Worm (Caenorhabditis elegans) whole organism, L4 larva: ENCODE data around the gene nsy-1.
A peak's percentile ranks its signal among the peaks of the same experiment; 100 is the strongest.

Source experiments
- F26F4.8 ChIP-seq: fragments of 200-800 bp; sonication (Bioruptor generic); conservative IDR thresholded peaks from 2 replicates; pipeline ENCODE4 v1.3.6; 2022; ENCODE audit warnings: missing genetic modification characterization, missing compliant biosample characterization
- F37D6.2 ChIP-seq: sonication (generic microtip); optimal IDR thresholded peaks from 2 replicates; lab custom pipeline; 2016; ENCODE audit warnings: mild to moderate bottlenecking, missing genetic modification characterization, missing compliant biosample characterization
- F44E2.7 ChIP-seq: fragments of 200-800 bp; sonication (Bioruptor generic); IDR thresholded peaks from 2 replicates; pipeline ENCODE4 v2.1.2; 2022; ENCODE audit warnings: missing genetic modification characterization, missing compliant biosample characterization
- F49E8.2 ChIP-seq: sonication (generic microtip); optimal IDR thresholded peaks from 2 replicates; lab custom pipeline; 2016; ENCODE audit warnings: missing compliant biosample characterization, mild to moderate bottlenecking, missing genetic modification characterization, borderline replicate concordance
- R02D3.7 ChIP-seq: fragments of 150-350 bp; sonication (generic microtip); optimal IDR thresholded peaks from 3 replicates; lab custom pipeline; 2014; ENCODE audit warnings: missing biosample characterization, missing genetic modification characterization
- Y105C5A.15 ChIP-seq: fragments of 200-800 bp; sonication (Bioruptor generic); IDR thresholded peaks from 2 replicates; pipeline ENCODE4 v1.3.6; 2022; ENCODE audit warnings: missing genetic modification characterization, missing compliant biosample characterization
- Y5F2A.4 ChIP-seq: fragments of 200-800 bp; sonication (Bioruptor generic); optimal IDR thresholded peaks from 2 replicates; lab custom pipeline; 2018; ENCODE audit warnings: mild to moderate bottlenecking, missing genetic modification characterization, missing compliant biosample characterization
- ZK546.5 ChIP-seq, 2 experiments: sonication (generic microtip); optimal IDR thresholded peaks; 2 replicates each; lab custom pipeline; 2017; ENCODE audit warnings: missing biosample characterization in 2 of 2, missing genetic modification characterization in 2 of 2
- aly-2 ChIP-seq: sonication (generic microtip); optimal IDR thresholded peaks from 2 replicates; lab custom pipeline; 2018; ENCODE audit warnings: missing biosample characterization, missing genetic modification characterization
- ama-1 ChIP-seq: fragments of 150-350 bp; optimal IDR thresholded peaks from 2 replicates; lab custom pipeline; 2014; ENCODE audit warnings: inconsistent platforms, mixed read lengths
- arid-1 ChIP-seq: fragments of 200-800 bp; sonication (Bioruptor generic); conservative IDR thresholded peaks from 2 replicates; pipeline ENCODE4 v1.3.6; 2022; ENCODE audit warnings: missing genetic modification reagents, missing genetic modification characterization, missing compliant biosample characterization
- attf-4 ChIP-seq: sonication (generic microtip); optimal IDR thresholded peaks from 3 replicates; lab custom pipeline; 2017; ENCODE audit warnings: missing biosample characterization, missing genetic modification characterization
- ceh-28 ChIP-seq: fragments of 150-350 bp; optimal IDR thresholded peaks from 2 replicates; lab custom pipeline; 2014; ENCODE audit warnings: missing biosample characterization, missing genetic modification reagents, missing genetic modification characterization
- ceh-44 ChIP-seq: fragments of 200-800 bp; sonication (Bioruptor generic); IDR thresholded peaks from 2 replicates; pipeline ENCODE4 v1.3.6; 2022; ENCODE audit warnings: missing genetic modification reagents, missing genetic modification characterization, missing compliant biosample characterization
- cey-2 ChIP-seq: sonication (generic microtip); optimal IDR thresholded peaks from 3 replicates; lab custom pipeline; 2017; ENCODE audit warnings: missing genetic modification characterization, mild to moderate bottlenecking, missing compliant biosample characterization, antibody characterized with exemption, borderline replicate concordance; ENCODE audit not compliant: insufficient read depth
- daf-19 ChIP-seq: fragments of 200-800 bp; sonication (Bioruptor generic); conservative IDR thresholded peaks from 2 replicates; pipeline ENCODE4 v1.3.6; 2022; ENCODE audit warnings: missing genetic modification characterization, missing compliant biosample characterization
- dmd-8 ChIP-seq: fragments of 200-800 bp; sonication (Bioruptor generic); IDR thresholded peaks from 2 replicates; pipeline ENCODE4 v1.3.6; 2022; ENCODE audit warnings: missing genetic modification characterization, missing compliant biosample characterization
- dpl-1 ChIP-seq: fragments of 150-350 bp; optimal IDR thresholded peaks from 2 replicates; lab custom pipeline; 2014; ENCODE audit warnings: missing biosample characterization, missing genetic modification reagents, missing genetic modification characterization
- duxl-1 ChIP-seq: sonication (generic microtip); optimal IDR thresholded peaks from 2 replicates; lab custom pipeline; 2016; ENCODE audit warnings: mild to moderate bottlenecking, missing genetic modification characterization, moderate library complexity, missing compliant biosample characterization; ENCODE audit not compliant: poor library complexity
- gei-8 ChIP-seq: fragments of 200-800 bp; sonication (Bioruptor generic); optimal IDR thresholded peaks from 2 replicates; lab custom pipeline; 2018; ENCODE audit warnings: mild to moderate bottlenecking, missing genetic modification characterization, missing compliant biosample characterization
- hif-1 ChIP-seq, 2 experiments: sonication (generic microtip); optimal IDR thresholded peaks; 2 replicates each; lab custom pipeline; 2016 to 2017; ENCODE audit warnings: missing compliant biosample characterization in 2 of 2, missing genetic modification characterization in 2 of 2, missing genetic modification reagents in 2 of 2, missing genotype in 2 of 2, mild to moderate bottlenecking in 1 of 2
- hlh-11 ChIP-seq: fragments of 200-800 bp; sonication (Bioruptor generic); optimal IDR thresholded peaks from 2 replicates; lab custom pipeline; 2018; ENCODE audit warnings: mild to moderate bottlenecking, missing genetic modification characterization, missing compliant biosample characterization
- hlh-30 ChIP-seq: sonication (generic microtip); optimal IDR thresholded peaks from 2 replicates; lab custom pipeline; 2017; ENCODE audit warnings: antibody characterized with exemption, mild to moderate bottlenecking, missing genetic modification characterization, missing compliant biosample characterization; ENCODE audit not compliant: insufficient read depth
- lin-29 ChIP-seq: fragments of 200-800 bp; sonication (Bioruptor generic); IDR thresholded peaks from 2 replicates; pipeline ENCODE4 v1.3.6; 2022; ENCODE audit warnings: missing genetic modification reagents, missing genetic modification characterization, missing compliant biosample characterization
- lin-38 ChIP-seq: fragments of 200-800 bp; sonication (Bioruptor generic); IDR thresholded peaks from 2 replicates; pipeline ENCODE4 v1.3.6; 2022; ENCODE audit warnings: missing genetic modification reagents, missing genetic modification characterization, missing compliant biosample characterization
- lin-39 ChIP-seq: fragments of 150-350 bp; optimal IDR thresholded peaks from 2 replicates; lab custom pipeline; 2014; ENCODE audit warnings: missing biosample characterization, missing genetic modification reagents, missing genetic modification characterization
- lsy-2 ChIP-seq, 2 experiments: fragments of 150-350 bp in 1 of 2; sonication (generic microtip) in 1 of 2; optimal IDR thresholded peaks; 2 replicates each; lab custom pipeline; 2014 to 2017; ENCODE audit warnings: missing biosample characterization in 2 of 2, missing genetic modification characterization in 2 of 2
- madf-5 ChIP-seq, 2 experiments: fragments of 200-800 bp; sonication (Bioruptor generic); IDR thresholded peaks; 2 replicates each; pipeline ENCODE4 v1.3.6; 2022; ENCODE audit warnings: missing compliant biosample characterization in 2 of 2, missing genetic modification characterization in 2 of 2
- mdt-29 ChIP-seq: fragments of 200-800 bp; sonication (Bioruptor generic); IDR thresholded peaks from 2 replicates; pipeline ENCODE4 v1.3.6; 2022; ENCODE audit warnings: missing genetic modification reagents, missing genetic modification characterization, missing compliant biosample characterization
- mes-2 ChIP-seq: sonication (generic microtip); optimal IDR thresholded peaks from 2 replicates; lab custom pipeline; 2016; ENCODE audit warnings: missing genotype, mild to moderate bottlenecking, missing genetic modification characterization, missing compliant biosample characterization; ENCODE audit not compliant: poor library complexity, severe bottlenecking
- mxl-2 ChIP-seq: fragments of 200-800 bp; sonication (Bioruptor generic); conservative IDR thresholded peaks from 2 replicates; pipeline ENCODE4 v1.3.6; 2022; ENCODE audit warnings: missing genetic modification reagents, missing genetic modification characterization, missing compliant biosample characterization
- mxl-3 ChIP-seq: fragments of 200-800 bp; sonication (Bioruptor generic); optimal IDR thresholded peaks from 2 replicates; lab custom pipeline; 2018; ENCODE audit warnings: mild to moderate bottlenecking, missing genetic modification characterization, missing compliant biosample characterization
- nhr-10 ChIP-seq: fragments of 150-350 bp; optimal IDR thresholded peaks from 2 replicates; lab custom pipeline; 2014; ENCODE audit warnings: missing biosample characterization, missing genetic modification characterization
- nhr-102 ChIP-seq: sonication (generic microtip); optimal IDR thresholded peaks from 2 replicates; lab custom pipeline; 2016; ENCODE audit warnings: mild to moderate bottlenecking, missing genetic modification characterization, moderate library complexity, missing compliant biosample characterization
- nhr-25 ChIP-seq: sonication (generic microtip); optimal IDR thresholded peaks from 2 replicates; lab custom pipeline; 2017; ENCODE audit warnings: missing genetic modification characterization, mild to moderate bottlenecking, missing compliant biosample characterization, antibody characterized with exemption, moderate library complexity, borderline replicate concordance; ENCODE audit not compliant: insufficient read depth
- nhr-41 ChIP-seq: fragments of 200-800 bp; sonication (Bioruptor generic); IDR thresholded peaks from 2 replicates; pipeline ENCODE4 v1.3.6; 2022; ENCODE audit warnings: missing genetic modification reagents, missing genetic modification characterization, missing compliant biosample characterization
- nhr-42 ChIP-seq: fragments of 200-800 bp; sonication (Bioruptor generic); IDR thresholded peaks from 2 replicates; pipeline ENCODE4 v1.3.6; 2022; ENCODE audit warnings: missing genetic modification characterization, missing compliant biosample characterization
- pha-4 ChIP-seq, 2 experiments: fragments of 150-350 bp in 1 of 2; fragments of 200-800 bp in 1 of 2; sonication (Bioruptor generic) in 1 of 2; IDR thresholded peaks in 1 of 2; optimal IDR thresholded peaks in 1 of 2; 2 replicates each; pipeline versions ENCODE4 v1.3.6 to Lab custom; 2014 to 2022; ENCODE audit warnings: missing genetic modification characterization in 2 of 2, missing genetic modification reagents in 2 of 2, missing biosample characterization in 1 of 2, missing compliant biosample characterization in 1 of 2
- php-3 ChIP-seq: fragments of 200-800 bp; sonication (Bioruptor generic); IDR thresholded peaks from 2 replicates; pipeline ENCODE4 v1.3.6; 2022; ENCODE audit warnings: missing genetic modification reagents, missing genetic modification characterization, missing compliant biosample characterization
- pqm-1 ChIP-seq: sonication (generic microtip); optimal IDR thresholded peaks from 2 replicates; lab custom pipeline; 2017; ENCODE audit warnings: missing biosample characterization, missing genetic modification characterization
- rbr-2 ChIP-seq: sonication (generic microtip); optimal IDR thresholded peaks from 2 replicates; lab custom pipeline; 2016; ENCODE audit warnings: missing genotype, missing genetic modification characterization, missing compliant biosample characterization
- saeg-2 ChIP-seq: fragments of 200-800 bp; sonication (Bioruptor generic); IDR thresholded peaks from 2 replicates; pipeline ENCODE4 v1.3.6; 2022; ENCODE audit warnings: missing genetic modification reagents, missing genetic modification characterization, missing compliant biosample characterization
- set-16 ChIP-seq: fragments of 200-800 bp; sonication (Bioruptor generic); IDR thresholded peaks from 2 replicates; pipeline ENCODE4 v1.3.6; 2022; ENCODE audit warnings: missing genetic modification reagents, missing genetic modification characterization, missing compliant biosample characterization
- tag-97 ChIP-seq: fragments of 200-800 bp; sonication (Bioruptor generic); IDR thresholded peaks from 2 replicates; pipeline ENCODE4 v1.3.6; 2022; ENCODE audit warnings: missing genetic modification characterization, missing compliant biosample characterization
- unc-62 ChIP-seq, 3 experiments: fragments of 150-350 bp in 1 of 3; sonication (generic microtip); optimal IDR thresholded peaks in 2 of 3; peaks in 1 of 3; 1 replicate in 1 of 3; 2 replicates in 2 of 3; lab custom pipeline; 2014 to 2017; ENCODE audit warnings: missing biosample characterization in 3 of 3, missing genetic modification characterization in 3 of 3, missing genetic modification reagents in 3 of 3, missing genotype in 1 of 3
- zag-1 ChIP-seq: fragments of 150-350 bp; optimal IDR thresholded peaks from 2 replicates; lab custom pipeline; 2014; ENCODE audit warnings: missing biosample characterization, missing genetic modification characterization
- zip-11 ChIP-seq: fragments of 200-800 bp; sonication (Bioruptor generic); IDR thresholded peaks from 2 replicates; pipeline ENCODE4 v1.3.6; 2022; ENCODE audit warnings: missing genetic modification characterization, missing compliant biosample characterization
- ztf-7 ChIP-seq: fragments of 150-350 bp; optimal IDR thresholded peaks from 2 replicates; lab custom pipeline; 2014; ENCODE audit warnings: missing biosample characterization, missing genetic modification characterization

nsy-1 gene

ce11 chrII:5055129-5055666 lies 32.6 kb downstream of the nsy-1 start, which contains the start of the genes ify-1 and rpl-22 (continued):
- TF ChIP-seq madf-5 (GFP tag; IDR thresholded peaks at IDR 0.05; lab: Robert Waterston, UW) (no peak), dpl-1 (peak; percentile 94), rbr-2 (tag; lab: Kevin White, UChicago) (peak; percentile 87), F37D6.2 (tag; lab: Kevin White, UChicago) (peak; percentile 56), ZK546.5 (tag; optimal IDR thresholded peaks at IDR 0.05; lab: Kevin White, UChicago) (peak in 1 of 2 experiments; percentile 16), nhr-102 (tag; lab: Kevin White, UChicago) (peak; percentile 82), gei-8 (GFP tag; lab: Kevin White, UChicago) (no peak), Y105C5A.15 (no peak), hif-1 (tag; optimal IDR thresholded peaks at IDR 0.05; lab: Kevin White, UChicago) (peak; percentile 7 to 83), nhr-42 (GFP tag; lab: Robert Waterston, UW) (no peak), set-16 (GFP tag; lab: Robert Waterston, UW) (no peak; the same call in 1 of the 2 replicates), ztf-7 (peak; percentile 78), R02D3.7 (tag; lab: Kevin White, UChicago) (no peak), cey-2 (tag; lab: Kevin White, UChicago) (no peak), lin-39 (tag; lab: Kevin White, UChicago) (no peak), duxl-1 (peak; percentile 88), attf-4 (tag; lab: Kevin White, UChicago) (no peak), php-3 (GFP tag; lab: Robert Waterston, UW) (0 out of 2 replicates have a peak, but pooled peaks have one; percentile 34), zip-11 (GFP tag; lab: Robert Waterston, UW) (no peak), daf-19 (GFP tag; lab: Robert Waterston, UW) (no peak), Y5F2A.4 (no peak), lin-29 (GFP tag; lab: Robert Waterston, UW) (no peak), mdt-29 (GFP tag; lab: Robert Waterston, UW) (no peak), nhr-41 (GFP tag; lab: Robert Waterston, UW) (no peak), F49E8.2 (peak; percentile 61), mes-2 (tag; lab: Kevin White, UChicago) (peak; percentile 96), ama-1 (lab: Kevin White, UChicago) (peak; percentile 75), zag-1 (tag; lab: Kevin White, UChicago) (peak; percentile 42), hlh-11 (peak; percentile 89), pha-4 (GFP tag; IDR thresholded peaks at IDR 0.05; lab: Robert Waterston, UW) (peak; percentile 63; the same call in 1 of the 2 replicates), pha-4 (tag; optimal IDR thresholded peaks at IDR 0.05; lab: Kevin White, UChicago) (peak; percentile 97), arid-1 (GFP tag; lab: Robert Waterston, UW) (peak; percentile 92), mxl-2 (GFP tag; lab: Robert Waterston, UW) (no peak), mxl-3 (GFP tag; lab: Kevin White, UChicago) (peak; percentile 61), dmd-8 (peak; percentile 20; the same call in 1 of the 2 replicates), lin-38 (GFP tag; lab: Robert Waterston, UW) (peak; percentile 99), pqm-1 (tag; lab: Kevin White, UChicago) (peak; percentile 14), saeg-2 (GFP tag; lab: Robert Waterston, UW) (no peak), nhr-10 (tag; lab: Kevin White, UChicago) (peak; percentile 36), ceh-44 (GFP tag; lab: Robert Waterston, UW) (no peak), F44E2.7 (GFP tag; lab: Robert Waterston, UW) (no peak), aly-2 (tag; lab: Kevin White, UChicago) (no peak), unc-62 (GFP tag; optimal IDR thresholded peaks at IDR 0.05 in 1 of 2; lab: Kevin White, UChicago) (peak in 1 of 2 experiments; percentile 98), unc-62 (tag; optimal IDR thresholded peaks at IDR 0.05; lab: Kevin White, UChicago) (peak; percentile 35), lsy-2 (tag; optimal IDR thresholded peaks at IDR 0.05; lab: Kevin White, UChicago) (peak; percentile 97 to 99), F26F4.8 (GFP tag; lab: Robert Waterston, UW) (no peak), tag-97 (GFP tag; lab: Robert Waterston, UW) (no peak), hlh-30 (tag; lab: Kevin White, UChicago) (peak; percentile 94), nhr-25 (peak; percentile 94), ceh-28 (peak; percentile 46)
